Worm (Caenorhabditis elegans) whole organism, midembryonic: ENCODE results near the gene ifta-2.

Source experiments
- T22C8.4 ChIP-seq: fragments of 200-800 bp; sonication (Bioruptor generic); IDR thresholded peaks from 2 replicates; pipeline ENCODE4 v1.3.6; 2022; ENCODE audit warnings: missing genetic modification characterization, missing compliant biosample characterization
- cog-1 ChIP-seq: sonication (generic microtip); optimal IDR thresholded peaks from 2 replicates; lab custom pipeline; 2016; ENCODE audit warnings: missing genetic modification characterization, missing compliant biosample characterization
- flt-1 ChIP-seq: fragments of 200-800 bp; sonication (Bioruptor generic); IDR thresholded peaks from 2 replicates; pipeline ENCODE4 v1.3.6; 2022; ENCODE audit warnings: missing genetic modification characterization, missing compliant biosample characterization
- ref-1 ChIP-seq: fragments of 200-800 bp; sonication (Bioruptor generic); conservative IDR thresholded peaks from 2 replicates; pipeline ENCODE4 v1.3.6; 2022; ENCODE audit warnings: missing genetic modification reagents, missing genetic modification characterization, missing compliant biosample characterization

ce11 chrIV:17291629-17292199 is 10.1 kb downstream of the ifta-2 start, which contains the start of the genes T28F3.11 and slc-17.4:
- TF ChIP-seq cog-1 (no peak), flt-1 (GFP tag; lab: Robert Waterston, UW) (no peak), T22C8.4 (GFP tag; lab: Robert Waterston, UW) (no peak), ref-1 (GFP tag; lab: Robert Waterston, UW) (no peak)
